Fruit fly (Drosophila melanogaster) whole organism, wandering third instar larva: ENCODE measurements around the gene Ndc1.

ENCODE experiments used
- Abd-B ChIP-seq: fragments of >200 bp; optimal IDR thresholded peaks from 2 replicates; lab custom pipeline; 2017; ENCODE audit warnings: missing biosample characterization, missing genetic modification characterization
- CG32264 ChIP-seq: fragments of 200-800 bp; sonication (Bioruptor generic); optimal IDR thresholded peaks from 2 replicates; lab custom pipeline; 2016; ENCODE audit warnings: missing biosample characterization, missing genetic modification characterization
- CG9705 ChIP-seq: fragments of 200-800 bp; sonication (Bioruptor generic); optimal IDR thresholded peaks from 2 replicates; lab custom pipeline; 2018; ENCODE audit warnings: missing biosample characterization, mild to moderate bottlenecking, missing genetic modification characterization
- CrebA ChIP-seq: fragments of 200-800 bp; sonication (Bioruptor generic); optimal IDR thresholded peaks from 2 replicates; lab custom pipeline; 2016; ENCODE audit warnings: missing biosample characterization, mild to moderate bottlenecking, missing genetic modification characterization, borderline replicate concordance
- Dfd ChIP-seq: fragments of >200 bp; optimal IDR thresholded peaks from 2 replicates; lab custom pipeline; 2017; ENCODE audit warnings: missing biosample characterization, missing genetic modification characterization
- Dif ChIP-seq: fragments of 200-275, 200-300 bp; sonication (Bioruptor generic); optimal IDR thresholded peaks from 2 replicates; lab custom pipeline; 2018; ENCODE audit warnings: missing biosample characterization, missing genetic modification characterization; ENCODE audit not compliant: partially characterized antibody
- GATAd ChIP-seq: sonication (Bioruptor generic); optimal IDR thresholded peaks from 2 replicates; lab custom pipeline; 2016; ENCODE audit warnings: missing biosample characterization, missing genetic modification characterization
- HLH106 ChIP-seq: fragments of 200-800 bp; optimal IDR thresholded peaks from 3 replicates; lab custom pipeline; 2019; ENCODE audit warnings: missing biosample characterization, mild to moderate bottlenecking, missing genetic modification characterization, moderate library complexity
- Hnf4 ChIP-seq: fragments of 200-800 bp; sonication (Bioruptor generic); optimal IDR thresholded peaks from 2 replicates; lab custom pipeline; 2016; ENCODE audit warnings: missing biosample characterization, mild to moderate bottlenecking, missing genetic modification characterization
- Hr78 ChIP-seq: fragments of >200 bp; optimal IDR thresholded peaks from 2 replicates; lab custom pipeline; 2017; ENCODE audit warnings: missing biosample characterization, missing genetic modification characterization
- Hr83 ChIP-seq: fragments of 200-300 bp; sonication (Bioruptor generic); optimal IDR thresholded peaks from 2 replicates; lab custom pipeline; 2016; ENCODE audit warnings: missing biosample characterization, mild to moderate bottlenecking, missing genetic modification characterization, moderate library complexity; ENCODE audit not compliant: poor library complexity, severe bottlenecking
- Jra ChIP-seq: sonication (Bioruptor generic); optimal IDR thresholded peaks from 2 replicates; lab custom pipeline; 2016; ENCODE audit warnings: missing biosample characterization, missing genetic modification characterization
- Mio ChIP-seq: sonication (Bioruptor generic); optimal IDR thresholded peaks from 2 replicates; lab custom pipeline; 2016; ENCODE audit warnings: missing biosample characterization, missing genetic modification characterization
- Myc ChIP-seq: fragments of >200 bp; optimal IDR thresholded peaks from 2 replicates; lab custom pipeline; 2017
- N ChIP-seq: fragments of >200 bp; optimal IDR thresholded peaks from 2 replicates; lab custom pipeline; 2018; ENCODE audit warnings: missing biosample characterization, missing external identifiers, missing genetic modification characterization
- OdsH ChIP-seq: fragments of 200-800 bp; sonication (Bioruptor generic); optimal IDR thresholded peaks from 2 replicates; lab custom pipeline; 2016; ENCODE audit warnings: missing biosample characterization, mild to moderate bottlenecking, missing genetic modification characterization
- Rel ChIP-seq, 2 experiments: fragments of 200-800 bp; sonication (Bioruptor generic) in 1 of 2; optimal IDR thresholded peaks; 2 replicates in 1 of 2; 3 replicates in 1 of 2; lab custom pipeline; 2016 to 2019; ENCODE audit warnings: mild to moderate bottlenecking in 2 of 2, missing biosample characterization in 2 of 2, missing genetic modification characterization in 2 of 2, moderate library complexity in 1 of 2
- Sp1 ChIP-seq: fragments of 200-800 bp; sonication (Bioruptor generic); optimal IDR thresholded peaks from 3 replicates; lab custom pipeline; 2019; ENCODE audit warnings: missing biosample characterization, mild to moderate bottlenecking, missing genetic modification characterization, moderate library complexity
- Vsx2 ChIP-seq: fragments of 200-300, 225-300 bp; sonication (Bioruptor generic); optimal IDR thresholded peaks from 2 replicates; lab custom pipeline; 2018; ENCODE audit warnings: missing biosample characterization, missing genetic modification characterization; ENCODE audit not compliant: partially characterized antibody
- br ChIP-seq: fragments of 200-800 bp; sonication (Bioruptor generic); optimal IDR thresholded peaks from 2 replicates; lab custom pipeline; 2016; ENCODE audit warnings: missing biosample characterization, missing genetic modification characterization
- brk ChIP-seq: fragments of 200-800 bp; sonication (Bioruptor generic); optimal IDR thresholded peaks from 2 replicates; lab custom pipeline; 2016; ENCODE audit warnings: missing biosample characterization, mild to moderate bottlenecking, missing genetic modification characterization
- dl ChIP-seq, 2 experiments: fragments of 175-275, 200-275 bp in 1 of 2; fragments of 200-275 bp in 1 of 2; sonication (Bioruptor generic); optimal IDR thresholded peaks; lab custom pipeline; 2018; ENCODE audit warnings: mild to moderate bottlenecking in 2 of 2, missing biosample characterization in 2 of 2, missing genetic modification characterization in 2 of 2, moderate library complexity in 2 of 2; ENCODE audit not compliant: partially characterized antibody in 2 of 2, insufficient read depth in 1 of 2
- dmrt93B ChIP-seq: fragments of 200-800 bp; sonication (Bioruptor generic); optimal IDR thresholded peaks from 2 replicates; lab custom pipeline; 2018; ENCODE audit warnings: missing biosample characterization, mild to moderate bottlenecking, missing genetic modification characterization
- dsf ChIP-seq: sonication (Bioruptor generic); optimal IDR thresholded peaks from 2 replicates; lab custom pipeline; 2016; ENCODE audit warnings: missing biosample characterization, missing genetic modification characterization, borderline replicate concordance
- ey ChIP-seq: fragments of 200-800 bp; sonication (Bioruptor generic); optimal IDR thresholded peaks from 2 replicates; lab custom pipeline; 2016; ENCODE audit warnings: missing biosample characterization, missing genetic modification characterization
- foxo ChIP-seq, 2 experiments: fragments of 200-800 bp; sonication (Bioruptor generic); optimal IDR thresholded peaks; 2 replicates in 1 of 2; 3 replicates in 1 of 2; lab custom pipeline; 2016 to 2017; ENCODE audit warnings: missing biosample characterization in 2 of 2, missing genetic modification characterization in 2 of 2
- fru ChIP-seq: fragments of 200-800 bp; sonication (Bioruptor generic); optimal IDR thresholded peaks from 3 replicates; lab custom pipeline; 2016; ENCODE audit warnings: missing biosample characterization, mild to moderate bottlenecking, missing genetic modification characterization
- h ChIP-seq: fragments of 200-800 bp; sonication (Bioruptor generic); optimal IDR thresholded peaks from 3 replicates; lab custom pipeline; 2016; ENCODE audit warnings: missing biosample characterization, mild to moderate bottlenecking, missing genetic modification characterization
- jim ChIP-seq: fragments of 175-275, 200-325 bp; sonication (Bioruptor generic); optimal IDR thresholded peaks from 2 replicates; lab custom pipeline; 2016; ENCODE audit warnings: missing biosample characterization, mild to moderate bottlenecking, missing genetic modification characterization
- lola ChIP-seq: fragments of >200 bp; optimal IDR thresholded peaks from 2 replicates; lab custom pipeline; 2017; ENCODE audit warnings: missing biosample characterization, missing genetic modification characterization
- pan ChIP-seq: fragments of >200 bp; optimal IDR thresholded peaks from 2 replicates; lab custom pipeline; 2017
- psq ChIP-seq: fragments of 200-800 bp; sonication (Bioruptor generic); optimal IDR thresholded peaks from 3 replicates; lab custom pipeline; 2017; ENCODE audit warnings: missing biosample characterization, mild to moderate bottlenecking, missing genetic modification characterization, moderate library complexity
- rgr ChIP-seq: fragments of 200-800 bp; sonication (Bioruptor generic); optimal IDR thresholded peaks from 3 replicates; lab custom pipeline; 2016; ENCODE audit warnings: missing biosample characterization, mild to moderate bottlenecking, missing genetic modification characterization
- sage ChIP-seq: fragments of 200-800 bp; sonication (Bioruptor generic); optimal IDR thresholded peaks from 2 replicates; lab custom pipeline; 2016; ENCODE audit warnings: missing biosample characterization, mild to moderate bottlenecking, missing genetic modification characterization
- sv ChIP-seq: fragments of 200-800 bp; sonication (Bioruptor generic); optimal IDR thresholded peaks from 3 replicates; lab custom pipeline; 2016; ENCODE audit warnings: missing biosample characterization, missing genetic modification characterization
- tai ChIP-seq: sonication (Bioruptor generic); optimal IDR thresholded peaks from 2 replicates; lab custom pipeline; 2016; ENCODE audit warnings: missing biosample characterization, missing genetic modification characterization
- usp ChIP-seq: fragments of >200 bp; optimal IDR thresholded peaks from 2 replicates; lab custom pipeline; 2017; ENCODE audit warnings: missing biosample characterization, missing genetic modification characterization
- woc ChIP-seq: sonication (Bioruptor generic); optimal IDR thresholded peaks from 2 replicates; lab custom pipeline; 2016; ENCODE audit warnings: missing biosample characterization, mild to moderate bottlenecking, missing genetic modification characterization

Ndc1 gene

dm6 chr3R:23922502-23923350, 1.5 kb upstream of the Ndc1 start, which contains the start of the genes sba and CG31141:
sba (minus strand) TSS chr3R:23922973.
CG31141 (plus strand) TSS chr3R:23923300.
- no peak for TF ChIP-seq br
- no peak for TF ChIP-seq dmrt93B (GFP tag; lab: Kevin White, UChicago)
- no peak for TF ChIP-seq Hr78 (GFP tag; lab: Kevin White, UChicago)
- no peak for TF ChIP-seq pan (lab: Kevin White, UChicago)
- no peak for TF ChIP-seq foxo (GFP tag; optimal IDR thresholded peaks at IDR 0.05; lab: Kevin White, UChicago)
- TF ChIP-seq rgr (GFP tag; lab: Kevin White, UChicago): peak; percentile 19
- TF ChIP-seq Sp1 (GFP tag; lab: Kevin White, UChicago): peak; percentile 58
- no peak for TF ChIP-seq dsf (GFP tag; lab: Kevin White, UChicago)
- no peak for TF ChIP-seq OdsH (GFP tag; lab: Kevin White, UChicago)
- no peak for TF ChIP-seq Abd-B
- TF ChIP-seq Dif: peak; percentile 25
- no peak for TF ChIP-seq usp (GFP tag; lab: Kevin White, UChicago)
- TF ChIP-seq dl (GFP tag; optimal IDR thresholded peaks at IDR 0.05; lab: Kevin White, UChicago; ENCODE audit: insufficient read depth in 1 of 2, partially characterized antibody in 2 of 2): no peak
- TF ChIP-seq ey (GFP tag; lab: Kevin White, UChicago): no peak
- TF ChIP-seq HLH106 (tag; lab: Kevin White, UChicago): no peak
- TF ChIP-seq CG32264 (GFP tag; lab: Kevin White, UChicago): no peak
- no peak for TF ChIP-seq CG9705 (GFP tag; lab: Kevin White, UChicago)
- peak; percentile 40 for TF ChIP-seq Hnf4 (GFP tag; lab: Kevin White, UChicago)
- TF ChIP-seq Dfd (GFP tag; lab: Kevin White, UChicago): no peak
- no peak for TF ChIP-seq N (GFP tag; lab: Kevin White, UChicago)
- TF ChIP-seq CrebA: no peak
- no peak for TF ChIP-seq Myc (lab: Kevin White, UChicago)
- no peak for TF ChIP-seq sage
- no peak for TF ChIP-seq woc (GFP tag; lab: Kevin White, UChicago)
- no peak for TF ChIP-seq psq (GFP tag; lab: Kevin White, UChicago)
- TF ChIP-seq Rel (GFP tag; optimal IDR thresholded peaks at IDR 0.05; lab: Kevin White, UChicago): no peak
- peak; percentile 33 for TF ChIP-seq Rel (tag; optimal IDR thresholded peaks at IDR 0.05; lab: Kevin White, UChicago)
- no peak for TF ChIP-seq Vsx2 (GFP tag; lab: Kevin White, UChicago)
- TF ChIP-seq lola (GFP tag; lab: Kevin White, UChicago): no peak
- no peak for TF ChIP-seq sv
- TF ChIP-seq h: peak; percentile 18
- TF ChIP-seq brk: no peak
- no peak for TF ChIP-seq GATAd (GFP tag; lab: Kevin White, UChicago)
- TF ChIP-seq Mio: no peak
- TF ChIP-seq fru: no peak
- no peak for TF ChIP-seq tai (GFP tag; lab: Kevin White, UChicago)
- peak; percentile 62 for TF ChIP-seq Hr83
- TF ChIP-seq Jra: peak; percentile 38
- TF ChIP-seq jim (GFP tag; lab: Kevin White, UChicago): no peak

dm6 chr3R:23927429-23927828, 3.2 kb downstream of the Ndc1 start, which contains the start of gene CG13601:
CG13601 (minus strand) TSS chr3R:23927634.
- TF ChIP-seq sv (peak; percentile 16), HLH106 (tag; lab: Kevin White, UChicago) (peak; percentile 26), rgr (GFP tag; lab: Kevin White, UChicago) (peak; percentile 5), foxo (GFP tag; optimal IDR thresholded peaks at IDR 0.05; lab: Kevin White, UChicago) (peak in 1 of 2 experiments; percentile 47), fru (no peak), ey (GFP tag; lab: Kevin White, UChicago) (peak; percentile 23), Hnf4 (GFP tag; lab: Kevin White, UChicago) (no peak), psq (GFP tag; lab: Kevin White, UChicago) (no peak), CG9705 (GFP tag; lab: Kevin White, UChicago) (no peak), h (peak; percentile 4), Hr83 (peak; percentile 31), OdsH (GFP tag; lab: Kevin White, UChicago) (peak; percentile 17), woc (GFP tag; lab: Kevin White, UChicago) (peak; percentile 3), Vsx2 (GFP tag; lab: Kevin White, UChicago) (no peak), Mio (no peak), Sp1 (GFP tag; lab: Kevin White, UChicago) (no peak), tai (GFP tag; lab: Kevin White, UChicago) (no peak), Jra (peak; percentile 21)
